Fruit fly (Drosophila melanogaster) whole organism, wandering third instar larva: ENCODE results near the gene CG44261.

ENCODE experiments used
- HLH106 ChIP-seq: fragments of 200-800 bp; optimal IDR thresholded peaks from 3 replicates; lab custom pipeline; 2019; ENCODE audit warnings: missing biosample characterization, mild to moderate bottlenecking, missing genetic modification characterization, moderate library complexity
- Mio ChIP-seq: sonication (Bioruptor generic); optimal IDR thresholded peaks from 2 replicates; lab custom pipeline; 2016; ENCODE audit warnings: missing biosample characterization, missing genetic modification characterization
- pan ChIP-seq: fragments of >200 bp; optimal IDR thresholded peaks from 2 replicates; lab custom pipeline; 2017
- usp ChIP-seq: fragments of >200 bp; optimal IDR thresholded peaks from 2 replicates; lab custom pipeline; 2017; ENCODE audit warnings: missing biosample characterization, missing genetic modification characterization

- TF ChIP-seq usp (no peak), pan (lab: Kevin White, UChicago) (no peak), Mio (GFP tag; lab: Kevin White, UChicago) (no peak), HLH106 (tag; lab: Kevin White, UChicago) (no peak)
These were observed at the start of gene CG44261 for dm6 chr3R:9408069-9408468.
